Worm (Caenorhabditis elegans): ENCODE measurements around the gene dnj-17.

ce11 chrIII:13343562-13344139, 49.5 kb downstream of the dnj-17 start:
- TF ChIP-seq hmg-4 (GFP tag; optimal IDR thresholded peaks at IDR 0.05), result no peak
- no peak for TF ChIP-seq ceh-13 (GFP tag; optimal IDR thresholded peaks at IDR 0.05)
- no peak for TF ChIP-seq F13C5.2 (tag; optimal IDR thresholded peaks at IDR 0.05)
- TF ChIP-seq scrt-1 (GFP tag; IDR thresholded peaks at IDR 0.05), result no peak
- no peak for TF ChIP-seq ama-1 (optimal IDR thresholded peaks at IDR 0.05)
- TF ChIP-seq ets-7 (tag; optimal IDR thresholded peaks at IDR 0.05), result no peak
- TF ChIP-seq flt-1 (GFP tag; IDR thresholded peaks at IDR 0.05), result no peak
